Fruit fly (Drosophila melanogaster) whole organism, wandering third instar larva: ENCODE data around the gene CG1789.
A peak's percentile ranks its signal among the peaks of the same experiment; 100 is the strongest.

ENCODE experiments used
- Dif ChIP-seq: fragments of 200-275, 200-300 bp; sonication (Bioruptor generic); optimal IDR thresholded peaks from 2 replicates; lab custom pipeline; 2018; ENCODE audit warnings: missing biosample characterization, missing genetic modification characterization; ENCODE audit not compliant: partially characterized antibody
- GATAd ChIP-seq: sonication (Bioruptor generic); optimal IDR thresholded peaks from 2 replicates; lab custom pipeline; 2016; ENCODE audit warnings: missing biosample characterization, missing genetic modification characterization
- Myc ChIP-seq: fragments of >200 bp; optimal IDR thresholded peaks from 2 replicates; lab custom pipeline; 2017
- OdsH ChIP-seq: fragments of 200-800 bp; sonication (Bioruptor generic); optimal IDR thresholded peaks from 2 replicates; lab custom pipeline; 2016; ENCODE audit warnings: missing biosample characterization, mild to moderate bottlenecking, missing genetic modification characterization
- Sp1 ChIP-seq: fragments of 200-800 bp; sonication (Bioruptor generic); optimal IDR thresholded peaks from 3 replicates; lab custom pipeline; 2019; ENCODE audit warnings: missing biosample characterization, mild to moderate bottlenecking, missing genetic modification characterization, moderate library complexity
- br ChIP-seq: fragments of 200-800 bp; sonication (Bioruptor generic); optimal IDR thresholded peaks from 2 replicates; lab custom pipeline; 2016; ENCODE audit warnings: missing biosample characterization, missing genetic modification characterization
- dl ChIP-seq, 2 experiments: fragments of 175-275, 200-275 bp in 1 of 2; fragments of 200-275 bp in 1 of 2; sonication (Bioruptor generic); optimal IDR thresholded peaks; lab custom pipeline; 2018; ENCODE audit warnings: mild to moderate bottlenecking in 2 of 2, missing biosample characterization in 2 of 2, missing genetic modification characterization in 2 of 2, moderate library complexity in 2 of 2; ENCODE audit not compliant: partially characterized antibody in 2 of 2, insufficient read depth in 1 of 2
- foxo ChIP-seq, 2 experiments: fragments of 200-800 bp; sonication (Bioruptor generic); optimal IDR thresholded peaks; 2 replicates in 1 of 2; 3 replicates in 1 of 2; lab custom pipeline; 2016 to 2017; ENCODE audit warnings: missing biosample characterization in 2 of 2, missing genetic modification characterization in 2 of 2
- fru ChIP-seq: fragments of 200-800 bp; sonication (Bioruptor generic); optimal IDR thresholded peaks from 3 replicates; lab custom pipeline; 2016; ENCODE audit warnings: missing biosample characterization, mild to moderate bottlenecking, missing genetic modification characterization
- h ChIP-seq: fragments of 200-800 bp; sonication (Bioruptor generic); optimal IDR thresholded peaks from 3 replicates; lab custom pipeline; 2016; ENCODE audit warnings: missing biosample characterization, mild to moderate bottlenecking, missing genetic modification characterization
- lola ChIP-seq: fragments of >200 bp; optimal IDR thresholded peaks from 2 replicates; lab custom pipeline; 2017; ENCODE audit warnings: missing biosample characterization, missing genetic modification characterization
- pan ChIP-seq: fragments of >200 bp; optimal IDR thresholded peaks from 2 replicates; lab custom pipeline; 2017
- psq ChIP-seq: fragments of 200-800 bp; sonication (Bioruptor generic); optimal IDR thresholded peaks from 3 replicates; lab custom pipeline; 2017; ENCODE audit warnings: missing biosample characterization, mild to moderate bottlenecking, missing genetic modification characterization, moderate library complexity

DNA sequence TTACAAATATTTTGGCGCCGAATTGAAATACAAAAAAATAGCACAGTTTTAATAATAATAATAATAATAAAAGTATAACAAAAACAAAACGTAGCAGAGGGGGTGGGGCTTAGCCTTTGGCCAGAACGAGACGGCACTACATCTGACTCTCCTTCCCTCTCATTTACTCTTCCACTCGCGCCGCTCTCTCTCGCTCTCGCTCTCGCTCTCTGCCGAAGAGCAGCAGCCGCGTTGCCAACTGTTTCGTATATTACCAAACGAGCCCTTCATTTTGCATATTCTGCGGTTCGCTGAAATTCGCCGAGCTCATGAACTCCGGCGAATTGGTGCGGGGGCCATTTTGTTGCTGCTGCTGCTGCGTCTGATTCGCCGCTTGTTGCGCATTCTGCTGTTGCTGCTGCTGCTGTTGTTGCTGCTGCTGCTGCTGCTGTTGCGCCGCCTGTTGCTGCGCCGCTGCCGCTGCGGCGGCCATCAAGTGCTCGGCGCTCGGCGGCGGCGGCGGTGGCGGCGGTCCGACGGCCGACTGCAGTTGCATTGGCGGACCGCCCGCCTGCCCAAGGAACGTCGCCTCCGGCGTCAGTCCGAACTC lies 37.5 kb downstream of the CG1789 start:
- no peak for TF ChIP-seq pan (lab: Kevin White, UChicago)
- TF ChIP-seq Myc (lab: Kevin White, UChicago), result peak; percentile 17
- TF ChIP-seq foxo (GFP tag; optimal IDR thresholded peaks at IDR 0.05; lab: Kevin White, UChicago), result no peak
- no peak for TF ChIP-seq fru (GFP tag; lab: Kevin White, UChicago)
- no peak for TF ChIP-seq Sp1 (GFP tag; lab: Kevin White, UChicago)
- TF ChIP-seq psq, result no peak
- TF ChIP-seq Dif (GFP tag; lab: Kevin White, UChicago), result peak; percentile 81
- no peak for TF ChIP-seq br (GFP tag; lab: Kevin White, UChicago)
- TF ChIP-seq h (GFP tag; lab: Kevin White, UChicago), result no peak
- no peak for TF ChIP-seq lola (GFP tag; lab: Kevin White, UChicago)
- TF ChIP-seq dl (GFP tag; optimal IDR thresholded peaks at IDR 0.05; lab: Kevin White, UChicago; ENCODE audit: insufficient read depth in 1 of 2, partially characterized antibody in 2 of 2), result peak; percentile 29 to 86
- TF ChIP-seq OdsH (GFP tag; lab: Kevin White, UChicago), result no peak
- no peak for TF ChIP-seq GATAd (GFP tag; lab: Kevin White, UChicago)
